Fruit fly (Drosophila melanogaster) whole organism, embryonic: ENCODE measurements around the gene Eip63F-1.
A peak's percentile ranks its signal among the peaks of the same experiment; 100 is the strongest.

Source experiments
- Adf1 ChIP-seq: fragments of 200-800 bp; sonication (Bioruptor generic); IDR thresholded peaks from 2 replicates; pipeline ENCODE4 v1.3.6; 2022; ENCODE audit warnings: missing biosample characterization, missing genetic modification characterization
- CG10366 ChIP-seq: fragments of 200-800 bp; sonication (Bioruptor generic); IDR thresholded peaks from 2 replicates; pipeline ENCODE4 v1.3.6; 2022; ENCODE audit warnings: missing biosample characterization, missing genetic modification characterization
- CG12104 ChIP-seq: fragments of 200-800 bp; sonication (Bioruptor generic); optimal IDR thresholded peaks from 3 replicates; lab custom pipeline; 2016; ENCODE audit warnings: missing biosample characterization, missing genetic modification characterization
- CG12769 ChIP-seq: fragments of 200-800 bp; sonication (Bioruptor generic); optimal IDR thresholded peaks from 2 replicates; lab custom pipeline; 2019; ENCODE audit warnings: missing biosample characterization, mild to moderate bottlenecking, missing genetic modification characterization, moderate library complexity
- CG15514 ChIP-seq: fragments of 200-800 bp; sonication (Bioruptor generic); optimal IDR thresholded peaks from 3 replicates; lab custom pipeline; 2017; ENCODE audit warnings: missing biosample characterization, missing genetic modification characterization, mild to moderate bottlenecking, moderate library complexity, missing genetic modification reagents
- CG17568 ChIP-seq: fragments of 200-800 bp; sonication (Bioruptor generic); optimal IDR thresholded peaks from 2 replicates; lab custom pipeline; 2018; ENCODE audit warnings: missing biosample characterization, mild to moderate bottlenecking, missing genetic modification characterization, moderate library complexity
- CG17802 ChIP-seq: fragments of 200-800 bp; sonication (Bioruptor generic); optimal IDR thresholded peaks from 2 replicates; lab custom pipeline; 2018; ENCODE audit warnings: missing biosample characterization, mild to moderate bottlenecking, missing genetic modification characterization, moderate library complexity
- CG2678 ChIP-seq: fragments of 200-800 bp; sonication (Bioruptor generic); optimal IDR thresholded peaks from 3 replicates; lab custom pipeline; 2019; ENCODE audit warnings: missing biosample characterization, mild to moderate bottlenecking, missing genetic modification characterization, moderate library complexity
- CG2889 ChIP-seq: fragments of 200-800 bp; sonication (Bioruptor generic); IDR thresholded peaks from 3 replicates; pipeline ENCODE4 v1.3.6; 2022; ENCODE audit warnings: missing biosample characterization, missing genetic modification characterization
- CG31441 ChIP-seq: fragments of 200-800 bp; sonication (Bioruptor generic); IDR thresholded peaks from 2 replicates; pipeline ENCODE4 v1.3.6; 2022; ENCODE audit warnings: missing biosample characterization, missing genetic modification characterization
- CG33213 ChIP-seq: fragments of 200-800 bp; sonication (Bioruptor generic); optimal IDR thresholded peaks from 3 replicates; lab custom pipeline; 2016; ENCODE audit warnings: missing biosample characterization, missing genetic modification characterization
- CG4424 ChIP-seq: fragments of 200-800 bp; sonication (Bioruptor generic); optimal IDR thresholded peaks from 3 replicates; lab custom pipeline; 2016; ENCODE audit warnings: missing biosample characterization, missing genetic modification characterization
- CG6272 ChIP-seq: fragments of 200-800 bp; sonication (Bioruptor generic); IDR thresholded peaks from 2 replicates; pipeline ENCODE4 v1.3.6; 2022; ENCODE audit warnings: missing biosample characterization, missing genetic modification characterization
- CG7839 ChIP-seq: fragments of 200-800 bp; sonication (Bioruptor generic); optimal IDR thresholded peaks from 3 replicates; lab custom pipeline; 2018; ENCODE audit warnings: missing biosample characterization, mild to moderate bottlenecking, missing genetic modification characterization, moderate library complexity
- CG8281 ChIP-seq: fragments of 200-800 bp; sonication (Bioruptor generic); optimal IDR thresholded peaks from 2 replicates; lab custom pipeline; 2018; ENCODE audit warnings: missing biosample characterization, mild to moderate bottlenecking, missing genetic modification characterization, moderate library complexity
- E2f2 ChIP-seq: fragments of 200-800 bp; sonication (Bioruptor generic); IDR thresholded peaks from 2 replicates; pipeline ENCODE4 v1.3.6; 2022; ENCODE audit warnings: missing biosample characterization, missing genetic modification characterization
- HHEX ChIP-seq: fragments of 200-800 bp; sonication (Bioruptor generic); optimal IDR thresholded peaks from 3 replicates; lab custom pipeline; 2017; ENCODE audit warnings: missing biosample characterization, mild to moderate bottlenecking, missing genetic modification characterization, missing genetic modification reagents
- Hey ChIP-seq: fragments of 200-800 bp; sonication (Bioruptor generic); optimal IDR thresholded peaks from 3 replicates; lab custom pipeline; 2018; ENCODE audit warnings: missing biosample characterization, mild to moderate bottlenecking, missing genetic modification characterization
- HmgZ ChIP-seq: fragments of 200-800 bp; sonication (Bioruptor generic); optimal IDR thresholded peaks from 2 replicates; lab custom pipeline; 2018; ENCODE audit warnings: missing biosample characterization, mild to moderate bottlenecking, missing genetic modification characterization
- Hmr ChIP-seq: fragments of 200-800 bp; sonication (Bioruptor generic); optimal IDR thresholded peaks from 3 replicates; lab custom pipeline; 2017; ENCODE audit warnings: mild to moderate bottlenecking, missing biosample characterization, missing genetic modification reagents, missing genetic modification characterization
- Hr51 ChIP-seq, 2 experiments: fragments of 200-800 bp; sonication (Bioruptor generic); optimal IDR thresholded peaks; 2 replicates in 1 of 2; 3 replicates in 1 of 2; lab custom pipeline; 2016 to 2018; ENCODE audit warnings: missing biosample characterization in 2 of 2, missing genetic modification characterization in 2 of 2, mild to moderate bottlenecking in 1 of 2, moderate library complexity in 1 of 2
- Lhr ChIP-seq: fragments of 200-800 bp; sonication (Bioruptor generic); optimal IDR thresholded peaks from 3 replicates; lab custom pipeline; 2017; ENCODE audit warnings: mild to moderate bottlenecking, missing biosample characterization, missing genetic modification reagents, missing genetic modification characterization
- PHDP ChIP-seq: fragments of 200-800 bp; sonication (Bioruptor generic); optimal IDR thresholded peaks from 3 replicates; lab custom pipeline; 2018; ENCODE audit warnings: missing biosample characterization, mild to moderate bottlenecking, missing genetic modification characterization, moderate library complexity
- ara ChIP-seq: fragments of 200-800 bp; sonication (Bioruptor generic); IDR thresholded peaks from 2 replicates; pipeline ENCODE4 v1.3.6; 2022; ENCODE audit warnings: missing biosample characterization, missing genetic modification characterization
- br ChIP-seq: fragments of >200 bp; optimal IDR thresholded peaks from 2 replicates; lab custom pipeline; 2017
- chinmo ChIP-seq: fragments of 200-800 bp; sonication (Bioruptor generic); IDR thresholded peaks from 4 replicates; pipeline ENCODE4 v1.3.6; 2022; ENCODE audit warnings: missing biosample characterization, missing genetic modification characterization; ENCODE audit not compliant: partially characterized antibody
- corto ChIP-seq: fragments of 200-800 bp; sonication (Bioruptor generic); optimal IDR thresholded peaks from 2 replicates; lab custom pipeline; 2016; ENCODE audit warnings: missing biosample characterization, mild to moderate bottlenecking, missing genetic modification characterization, moderate library complexity
- cwo ChIP-seq: fragments of 200-800 bp; sonication (Bioruptor generic); optimal IDR thresholded peaks from 3 replicates; lab custom pipeline; 2017; ENCODE audit warnings: missing biosample characterization, missing genetic modification characterization, mild to moderate bottlenecking, moderate library complexity, missing genetic modification reagents
- dysf ChIP-seq: fragments of 200-800 bp; sonication (Bioruptor generic); IDR thresholded peaks from 3 replicates; pipeline ENCODE4 v1.3.6; 2022; ENCODE audit warnings: missing biosample characterization, missing genetic modification characterization
- gsb-n ChIP-seq: fragments of 200-800 bp; sonication (Bioruptor generic); optimal IDR thresholded peaks from 3 replicates; lab custom pipeline; 2018; ENCODE audit warnings: missing biosample characterization, mild to moderate bottlenecking, missing genetic modification characterization
- hb ChIP-seq: fragments of 200-800 bp; sonication (Bioruptor generic); IDR thresholded peaks from 3 replicates; pipeline ENCODE4 v1.3.6; 2022; ENCODE audit warnings: missing biosample characterization, missing genetic modification characterization; ENCODE audit not compliant: partially characterized antibody
- inv ChIP-seq: fragments of 200-800 bp; sonication (Bioruptor generic); IDR thresholded peaks from 2 replicates; pipeline ENCODE4 v1.3.6; 2022; ENCODE audit warnings: missing biosample characterization, missing genetic modification characterization; ENCODE audit not compliant: partially characterized antibody
- jigr1 ChIP-seq: fragments of 200-800 bp; sonication (Bioruptor generic); IDR thresholded peaks from 3 replicates; pipeline ENCODE4 v1.3.6; 2022; ENCODE audit warnings: missing biosample characterization, missing genetic modification characterization
- kah ChIP-seq: fragments of 200-800 bp; sonication (Bioruptor generic); optimal IDR thresholded peaks from 2 replicates; lab custom pipeline; 2018; ENCODE audit warnings: missing biosample characterization, mild to moderate bottlenecking, missing genetic modification characterization
- kni ChIP-seq: fragments of 200-800 bp; sonication (Bioruptor generic); optimal IDR thresholded peaks from 3 replicates; lab custom pipeline; 2017; ENCODE audit warnings: mild to moderate bottlenecking, missing biosample characterization, missing genetic modification reagents, missing genetic modification characterization
- lola ChIP-seq, 3 experiments: fragments of >200 bp in 2 of 3; fragments of 200-800 bp in 1 of 3; sonication (Bioruptor generic) in 1 of 3; optimal IDR thresholded peaks; 2 replicates each; lab custom pipeline; 2017 to 2019; ENCODE audit warnings: missing biosample characterization in 3 of 3, missing genetic modification characterization in 3 of 3, mild to moderate bottlenecking in 1 of 3, moderate library complexity in 1 of 3
- mam ChIP-seq: fragments of 200-800 bp; sonication (Bioruptor generic); optimal IDR thresholded peaks from 3 replicates; lab custom pipeline; 2016; ENCODE audit warnings: missing biosample characterization, missing genetic modification characterization
- nau ChIP-seq: fragments of 200-800 bp; sonication (Bioruptor generic); optimal IDR thresholded peaks from 3 replicates; lab custom pipeline; 2017; ENCODE audit warnings: missing biosample characterization, mild to moderate bottlenecking, missing genetic modification characterization, missing genetic modification reagents
- nerfin-2 ChIP-seq: fragments of 200-800 bp; sonication (Bioruptor generic); IDR thresholded peaks from 2 replicates; pipeline ENCODE4 v1.3.6; 2022; ENCODE audit warnings: missing biosample characterization, missing genetic modification characterization; ENCODE audit not compliant: partially characterized antibody
- nom ChIP-seq: fragments of 200-800 bp; sonication (Bioruptor generic); optimal IDR thresholded peaks from 2 replicates; lab custom pipeline; 2017; ENCODE audit warnings: missing biosample characterization, missing genetic modification characterization, mild to moderate bottlenecking, moderate library complexity, missing genetic modification reagents
- pan ChIP-seq, 4 experiments: fragments of >200 bp in 3 of 4; fragments of 200-800 bp in 1 of 4; sonication (Bioruptor generic) in 1 of 4; optimal IDR thresholded peaks in 3 of 4; IDR thresholded peaks in 1 of 4; 2 replicates each; pipeline versions ENCODE4 v1.3.6 to Lab custom; 2017 to 2022; ENCODE audit warnings: missing biosample characterization in 2 of 4, missing genetic modification characterization in 2 of 4, mixed read lengths in 1 of 4
- scrt ChIP-seq: fragments of 200-800 bp; sonication (Bioruptor generic); optimal IDR thresholded peaks from 2 replicates; lab custom pipeline; 2018; ENCODE audit warnings: missing biosample characterization, mild to moderate bottlenecking, missing genetic modification characterization, moderate library complexity
- sd ChIP-seq: fragments of 200-800 bp; sonication (Bioruptor generic); optimal IDR thresholded peaks from 3 replicates; lab custom pipeline; 2018; ENCODE audit warnings: missing biosample characterization, mild to moderate bottlenecking, missing genetic modification characterization, moderate library complexity
- seq ChIP-seq: fragments of 200-800 bp; sonication (Bioruptor generic); IDR thresholded peaks from 2 replicates; pipeline ENCODE4 v1.3.6; 2022; ENCODE audit warnings: missing biosample characterization, missing genetic modification characterization
- shn ChIP-seq: fragments of 200-800 bp; sonication (Bioruptor generic); optimal IDR thresholded peaks from 3 replicates; lab custom pipeline; 2016; ENCODE audit warnings: missing biosample characterization, missing genetic modification characterization
- tap ChIP-seq: fragments of 200-800 bp; optimal IDR thresholded peaks from 3 replicates; lab custom pipeline; 2019; ENCODE audit warnings: missing biosample characterization, mild to moderate bottlenecking, missing genetic modification characterization, moderate library complexity
- tna ChIP-seq: fragments of 200-800 bp; sonication (Bioruptor generic); IDR thresholded peaks from 2 replicates; pipeline ENCODE4 v1.3.6; 2022; ENCODE audit warnings: missing biosample characterization, missing genetic modification characterization; ENCODE audit not compliant: partially characterized antibody
- twi ChIP-seq: fragments of 200-800 bp; optimal IDR thresholded peaks from 2 replicates; lab custom pipeline; 2019; ENCODE audit warnings: missing biosample characterization, mild to moderate bottlenecking, missing genetic modification characterization, moderate library complexity

Gene Eip63F-1

DNA sequence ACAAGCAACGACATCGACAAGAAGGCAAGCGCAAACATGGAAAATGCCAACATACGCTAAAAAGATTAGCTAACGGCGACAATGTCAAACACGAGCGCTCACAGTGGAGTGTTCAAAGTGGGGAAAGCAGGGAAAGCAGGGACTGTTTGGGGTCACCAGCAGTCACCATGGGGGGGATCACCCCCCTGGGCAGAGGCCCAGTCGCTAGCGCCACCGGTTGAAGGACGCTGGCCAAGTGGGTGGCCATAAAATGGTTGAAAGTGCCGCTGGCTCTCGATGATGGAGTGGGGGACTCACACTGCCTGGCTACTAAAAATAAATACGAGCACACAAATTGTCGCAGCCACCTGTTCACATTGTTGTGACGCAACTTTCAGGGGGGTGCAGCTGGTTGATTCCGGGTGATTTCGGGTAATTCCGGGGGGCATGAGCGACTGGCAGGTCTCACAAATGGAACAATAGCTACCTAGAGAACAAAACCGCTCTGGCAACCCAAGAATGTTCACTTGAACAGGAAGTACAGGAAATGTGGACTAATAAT, 25.5 kb upstream of the Eip63F-1 start (continued):
- TF ChIP-seq CG15514 (GFP tag; lab: Kevin White, UChicago) (no peak), Hey (tag; lab: Kevin White, UChicago) (no peak), scrt (GFP tag; lab: Kevin White, UChicago) (peak; percentile 91), CG33213 (GFP tag; lab: Kevin White, UChicago) (no peak), shn (GFP tag; lab: Kevin White, UChicago) (no peak), CG17802 (tag; lab: Kevin White, UChicago) (no peak), CG2678 (tag; lab: Kevin White, UChicago) (no peak), kah (peak; percentile 73), CG4424 (GFP tag; lab: Kevin White, UChicago) (no peak), PHDP (tag; lab: Kevin White, UChicago) (no peak), CG2889 (GFP tag; lab: Robert Waterston, UW) (no peak), hb (no peak), nau (GFP tag; lab: Kevin White, UChicago) (peak; percentile 42), CG10366 (no peak), CG17568 (no peak), CG12769 (peak; percentile 7), tap (peak; percentile 18)

DNA sequence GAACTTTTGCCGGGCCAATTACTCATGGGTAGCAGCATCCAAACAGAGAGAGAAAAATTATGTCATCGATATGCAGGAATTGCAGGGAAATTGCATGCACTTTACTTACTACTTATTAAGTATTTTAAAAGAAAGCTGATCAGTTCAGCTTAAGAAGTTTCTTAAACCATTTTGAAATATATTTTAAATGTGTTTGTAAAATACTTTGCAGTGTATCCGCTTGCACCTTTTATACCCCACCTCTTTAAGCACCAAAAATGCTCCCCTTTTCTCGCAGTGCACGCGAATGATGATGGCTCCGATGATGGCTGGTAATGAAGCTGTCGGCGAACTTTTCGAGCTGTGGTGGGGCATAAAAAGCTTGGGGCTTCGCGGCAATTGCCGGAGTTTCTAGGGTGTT, 17.1 kb upstream of the Eip63F-1 start, which contains the start of gene CG14984:
TSS of gene CG14984 (minus strand) at position 83 of the 400 bp plus-strand sequence.
- 0 out of 3 replicates have a peak, but pooled peaks have one; percentile 18 for TF ChIP-seq jigr1 (GFP tag; lab: Robert Waterston, UW)
- no peak for TF ChIP-seq tna (GFP tag; lab: Robert Waterston, UW)
- TF ChIP-seq ara (GFP tag; lab: Robert Waterston, UW) = no peak
- peak; percentile 20 for TF ChIP-seq Hmr (GFP tag; lab: Kevin White, UChicago)
- peak in 1 of 2 experiments; percentile 11 for TF ChIP-seq Hr51 (GFP tag; optimal IDR thresholded peaks at IDR 0.05; lab: Kevin White, UChicago)
- no peak for TF ChIP-seq br (lab: Kevin White, UChicago)
- peak; percentile 71 for TF ChIP-seq nom (GFP tag; lab: Kevin White, UChicago)
- peak; percentile 49 for TF ChIP-seq mam (GFP tag; lab: Kevin White, UChicago)
- TF ChIP-seq sd = no peak
- TF ChIP-seq seq (GFP tag; lab: Robert Waterston, UW) = no peak
- no peak for TF ChIP-seq HmgZ
- TF ChIP-seq lola (GFP tag; optimal IDR thresholded peaks at IDR 0.05; lab: Kevin White, UChicago) = no peak
- no peak for TF ChIP-seq nerfin-2
- 0 out of 2 replicates have a peak, but pooled peaks have one; percentile 13 for TF ChIP-seq CG6272
- TF ChIP-seq CG31441 (GFP tag; lab: Robert Waterston, UW) = 0 out of 2 replicates have a peak, but pooled peaks have one; percentile 12
- peak; percentile 74; the same call in 2 of the 3 replicates for TF ChIP-seq dysf (GFP tag; lab: Robert Waterston, UW)
- TF ChIP-seq CG7839 (tag; lab: Kevin White, UChicago) = peak; percentile 31
- no peak for TF ChIP-seq CG8281
- no peak for TF ChIP-seq corto (GFP tag; lab: Kevin White, UChicago)
- no peak for TF ChIP-seq gsb-n (tag; lab: Kevin White, UChicago)
- no peak for TF ChIP-seq Lhr (GFP tag; lab: Kevin White, UChicago)
- no peak for TF ChIP-seq chinmo
- TF ChIP-seq twi (tag; lab: Kevin White, UChicago) = no peak
- TF ChIP-seq E2f2 (GFP tag; lab: Robert Waterston, UW) = no peak; the same call in 1 of the 2 replicates
- no peak for TF ChIP-seq CG12104 (GFP tag; lab: Kevin White, UChicago)
- TF ChIP-seq inv = no peak
- TF ChIP-seq kni (GFP tag; lab: Kevin White, UChicago) = no peak
- TF ChIP-seq cwo (GFP tag; lab: Kevin White, UChicago) = peak; percentile 63
- TF ChIP-seq Adf1 (GFP tag; lab: Robert Waterston, UW) = no peak
- peak; percentile 62 for TF ChIP-seq HHEX (GFP tag; lab: Kevin White, UChicago)
- no peak for TF ChIP-seq pan (optimal IDR thresholded peaks at IDR 0.05; lab: Kevin White, UChicago)
- TF ChIP-seq pan (GFP tag; optimal IDR thresholded peaks at IDR 0.05 in 1 of 2, IDR thresholded peaks at IDR 0.05 in 1 of 2) = peak in 1 of 2 experiments; percentile 20
